Fruit fly (Drosophila melanogaster) whole organism, embryonic: ENCODE data around the gene Polr2M.

ENCODE experiments used
- Atf3 ChIP-seq: fragments of 200-800 bp; sonication (Bioruptor generic); optimal IDR thresholded peaks from 3 replicates; lab custom pipeline; 2016; ENCODE audit warnings: missing biosample characterization, missing genetic modification characterization
- Blimp-1 ChIP-seq: fragments of 200-800 bp; sonication (Bioruptor generic); optimal IDR thresholded peaks from 3 replicates; lab custom pipeline; 2018; ENCODE audit warnings: missing biosample characterization, missing genetic modification characterization, mild to moderate bottlenecking, moderate library complexity, missing genetic modification reagents
- CG1024 ChIP-seq: fragments of 200-800 bp; sonication (Bioruptor generic); IDR thresholded peaks from 2 replicates; pipeline ENCODE4 v1.3.6; 2022; ENCODE audit warnings: missing biosample characterization, missing genetic modification characterization
- CG10959 ChIP-seq: fragments of 200-800 bp; sonication (Bioruptor generic); IDR thresholded peaks from 2 replicates; pipeline ENCODE4 v1.3.6; 2022; ENCODE audit warnings: missing biosample characterization, missing genetic modification characterization
- CG12071 ChIP-seq: fragments of 200-800 bp; sonication (Bioruptor generic); optimal IDR thresholded peaks from 3 replicates; lab custom pipeline; 2018; ENCODE audit warnings: missing biosample characterization, mild to moderate bottlenecking, missing genetic modification characterization
- CG12299 ChIP-seq: fragments of 200-800 bp; sonication (Bioruptor generic); optimal IDR thresholded peaks from 2 replicates; lab custom pipeline; 2018; ENCODE audit warnings: missing biosample characterization, mild to moderate bottlenecking, missing genetic modification characterization
- CG13424 ChIP-seq: fragments of 200-800 bp; sonication (Bioruptor generic); optimal IDR thresholded peaks from 2 replicates; lab custom pipeline; 2019; ENCODE audit warnings: missing biosample characterization, mild to moderate bottlenecking, missing genetic modification characterization, moderate library complexity
- CG14441 ChIP-seq: fragments of 200-800 bp; sonication (Bioruptor generic); IDR thresholded peaks from 2 replicates; pipeline ENCODE4 v1.3.6; 2022; ENCODE audit warnings: missing biosample characterization, missing genetic modification characterization
- CG1529 ChIP-seq: fragments of 200-800 bp; sonication (Bioruptor generic); optimal IDR thresholded peaks from 3 replicates; lab custom pipeline; 2018; ENCODE audit warnings: missing biosample characterization, missing genetic modification characterization
- CG15601 ChIP-seq: fragments of 200-800 bp; sonication (Bioruptor generic); optimal IDR thresholded peaks from 3 replicates; lab custom pipeline; 2019; ENCODE audit warnings: missing biosample characterization, mild to moderate bottlenecking, missing genetic modification characterization, moderate library complexity
- CG1603 ChIP-seq: fragments of 200-800 bp; sonication (Bioruptor generic); optimal IDR thresholded peaks from 2 replicates; lab custom pipeline; 2019; ENCODE audit warnings: missing biosample characterization, mild to moderate bottlenecking, missing genetic modification characterization, moderate library complexity
- CG16863 ChIP-seq: fragments of 200-800 bp; sonication (Bioruptor generic); optimal IDR thresholded peaks from 3 replicates; lab custom pipeline; 2016; ENCODE audit warnings: missing biosample characterization, missing genetic modification characterization
- CG17359 ChIP-seq: fragments of 200-800 bp; sonication (Bioruptor generic); optimal IDR thresholded peaks from 3 replicates; lab custom pipeline; 2018; ENCODE audit warnings: missing biosample characterization, mild to moderate bottlenecking, missing genetic modification characterization, moderate library complexity
- CG17568 ChIP-seq: fragments of 200-800 bp; sonication (Bioruptor generic); optimal IDR thresholded peaks from 2 replicates; lab custom pipeline; 2018; ENCODE audit warnings: missing biosample characterization, mild to moderate bottlenecking, missing genetic modification characterization, moderate library complexity
- CG2678 ChIP-seq: fragments of 200-800 bp; sonication (Bioruptor generic); optimal IDR thresholded peaks from 3 replicates; lab custom pipeline; 2019; ENCODE audit warnings: missing biosample characterization, mild to moderate bottlenecking, missing genetic modification characterization, moderate library complexity
- CG2875 ChIP-seq: fragments of 200-800 bp; sonication (Bioruptor generic); optimal IDR thresholded peaks from 2 replicates; lab custom pipeline; 2017; ENCODE audit warnings: missing biosample characterization, mild to moderate bottlenecking, missing genetic modification characterization, missing genetic modification reagents
- CG31388 ChIP-seq: fragments of 200-800 bp; sonication (Bioruptor generic); optimal IDR thresholded peaks from 2 replicates; lab custom pipeline; 2016; ENCODE audit warnings: missing biosample characterization, missing genetic modification characterization
- CG3407 ChIP-seq: fragments of 200-800 bp; sonication (Bioruptor generic); optimal IDR thresholded peaks from 2 replicates; lab custom pipeline; 2018; ENCODE audit warnings: missing biosample characterization, mild to moderate bottlenecking, missing genetic modification characterization
- CG4360 ChIP-seq: fragments of 200-800 bp; sonication (Bioruptor generic); IDR thresholded peaks from 2 replicates; pipeline ENCODE4 v1.3.6; 2022; ENCODE audit warnings: missing biosample characterization, missing genetic modification characterization
- CG4424 ChIP-seq: fragments of 200-800 bp; sonication (Bioruptor generic); optimal IDR thresholded peaks from 3 replicates; lab custom pipeline; 2016; ENCODE audit warnings: missing biosample characterization, missing genetic modification characterization
- CG4707 ChIP-seq: fragments of 200-800 bp; sonication (Bioruptor generic); optimal IDR thresholded peaks from 2 replicates; lab custom pipeline; 2018; ENCODE audit warnings: missing biosample characterization, mild to moderate bottlenecking, missing genetic modification characterization, moderate library complexity
- CG8290 ChIP-seq, 3 experiments: fragments of 200-800 bp; sonication (Bioruptor generic); optimal IDR thresholded peaks; 2 replicates each; lab custom pipeline; 2016 to 2019; ENCODE audit warnings: missing biosample characterization in 3 of 3, missing genetic modification characterization in 3 of 3, mild to moderate bottlenecking in 2 of 3, moderate library complexity in 1 of 3
- CG8388 ChIP-seq: fragments of 200-800 bp; sonication (Bioruptor generic); optimal IDR thresholded peaks from 2 replicates; lab custom pipeline; 2019; ENCODE audit warnings: missing biosample characterization, mild to moderate bottlenecking, missing genetic modification characterization, moderate library complexity
- D ChIP-seq, 2 experiments: fragments of 200-800 bp in 1 of 2; fragments of >200 bp in 1 of 2; sonication (Bioruptor generic) in 1 of 2; optimal IDR thresholded peaks; 2 replicates in 1 of 2; 3 replicates in 1 of 2; lab custom pipeline; 2017; ENCODE audit warnings: mild to moderate bottlenecking in 1 of 2, missing biosample characterization in 1 of 2, missing genetic modification characterization in 1 of 2, missing genetic modification reagents in 1 of 2
- HLH3B ChIP-seq: fragments of 200-800 bp; sonication (Bioruptor generic); IDR thresholded peaks from 2 replicates; pipeline ENCODE4 v1.3.6; 2022; ENCODE audit warnings: missing biosample characterization, missing genetic modification characterization
- Jarid2 ChIP-seq: fragments of 200-800 bp; sonication (Bioruptor generic); optimal IDR thresholded peaks from 3 replicates; lab custom pipeline; 2017; ENCODE audit warnings: mild to moderate bottlenecking, missing biosample characterization, missing genetic modification reagents, missing genetic modification characterization
- Kr ChIP-seq: fragments of 200-800 bp; sonication (Bioruptor generic); optimal IDR thresholded peaks from 2 replicates; lab custom pipeline; 2017; ENCODE audit warnings: missing biosample characterization, mild to moderate bottlenecking, missing genetic modification characterization
- Lhr ChIP-seq: fragments of 200-800 bp; sonication (Bioruptor generic); optimal IDR thresholded peaks from 3 replicates; lab custom pipeline; 2017; ENCODE audit warnings: mild to moderate bottlenecking, missing biosample characterization, missing genetic modification reagents, missing genetic modification characterization
- Lim3 ChIP-seq: fragments of 200-800 bp; sonication (Bioruptor generic); IDR thresholded peaks from 2 replicates; pipeline ENCODE4 v1.3.6; 2022; ENCODE audit warnings: missing biosample characterization, missing genetic modification characterization
- MTF-1 ChIP-seq: fragments of 200-800 bp; sonication (Bioruptor generic); optimal IDR thresholded peaks from 2 replicates; lab custom pipeline; 2018; ENCODE audit warnings: missing biosample characterization, mild to moderate bottlenecking, missing genetic modification characterization, borderline replicate concordance
- Ptx1 ChIP-seq: fragments of 200-800 bp; sonication (Bioruptor generic); IDR thresholded peaks from 2 replicates; pipeline ENCODE4 v1.3.6; 2022; ENCODE audit warnings: missing biosample characterization, missing genetic modification characterization
- Sox100B ChIP-seq: fragments of 200-800 bp; sonication (Bioruptor generic); optimal IDR thresholded peaks from 3 replicates; lab custom pipeline; 2018; ENCODE audit warnings: missing biosample characterization, mild to moderate bottlenecking, missing genetic modification characterization
- Sox102F ChIP-seq: fragments of 200-800 bp; sonication (Bioruptor generic); optimal IDR thresholded peaks from 2 replicates; lab custom pipeline; 2018; ENCODE audit warnings: missing biosample characterization, mild to moderate bottlenecking, missing genetic modification characterization, moderate library complexity
- Sry-β ChIP-seq: fragments of 200-800 bp; sonication (Bioruptor generic); optimal IDR thresholded peaks from 2 replicates; lab custom pipeline; 2018; ENCODE audit warnings: missing biosample characterization, mild to moderate bottlenecking, missing genetic modification characterization, moderate library complexity
- ara ChIP-seq: fragments of 200-800 bp; sonication (Bioruptor generic); IDR thresholded peaks from 2 replicates; pipeline ENCODE4 v1.3.6; 2022; ENCODE audit warnings: missing biosample characterization, missing genetic modification characterization
- bowl ChIP-seq: fragments of 200-800 bp; sonication (Bioruptor generic); IDR thresholded peaks from 2 replicates; pipeline ENCODE4 v1.3.6; 2022; ENCODE audit warnings: missing biosample characterization, missing genetic modification characterization
- caup ChIP-seq: fragments of 200-800 bp; sonication (Bioruptor generic); optimal IDR thresholded peaks from 3 replicates; lab custom pipeline; 2017; ENCODE audit warnings: missing biosample characterization, mild to moderate bottlenecking, missing genetic modification characterization, moderate library complexity; ENCODE audit not compliant: severe bottlenecking
- ci ChIP-seq: fragments of 200-800 bp; sonication (Bioruptor generic); IDR thresholded peaks from 3 replicates; pipeline ENCODE4 v1.3.6; 2022; ENCODE audit warnings: missing biosample characterization, missing genetic modification characterization
- ewg ChIP-seq: fragments of 200-800 bp; sonication (Bioruptor generic); optimal IDR thresholded peaks from 3 replicates; lab custom pipeline; 2017; ENCODE audit warnings: mild to moderate bottlenecking, missing biosample characterization, missing genetic modification reagents, missing genetic modification characterization
- fd64A ChIP-seq: fragments of 200-800 bp; sonication (Bioruptor generic); optimal IDR thresholded peaks from 3 replicates; lab custom pipeline; 2018; ENCODE audit warnings: missing biosample characterization, mild to moderate bottlenecking, missing genetic modification characterization
- kni ChIP-seq: fragments of 200-800 bp; sonication (Bioruptor generic); optimal IDR thresholded peaks from 3 replicates; lab custom pipeline; 2017; ENCODE audit warnings: mild to moderate bottlenecking, missing biosample characterization, missing genetic modification reagents, missing genetic modification characterization
- nau ChIP-seq: fragments of 200-800 bp; sonication (Bioruptor generic); optimal IDR thresholded peaks from 3 replicates; lab custom pipeline; 2017; ENCODE audit warnings: missing biosample characterization, mild to moderate bottlenecking, missing genetic modification characterization, missing genetic modification reagents
- nerfin-1 ChIP-seq: fragments of 200-800 bp; sonication (Bioruptor generic); optimal IDR thresholded peaks from 3 replicates; lab custom pipeline; 2019; ENCODE audit warnings: missing biosample characterization, mild to moderate bottlenecking, missing genetic modification characterization, moderate library complexity
- oc ChIP-seq: fragments of 200-800 bp; sonication (Bioruptor generic); optimal IDR thresholded peaks from 2 replicates; lab custom pipeline; 2018; ENCODE audit warnings: missing biosample characterization, mild to moderate bottlenecking, missing genetic modification characterization, moderate library complexity
- org-1 ChIP-seq: fragments of 200-800 bp; sonication (Bioruptor generic); optimal IDR thresholded peaks from 2 replicates; lab custom pipeline; 2017; ENCODE audit warnings: missing biosample characterization, missing genetic modification characterization
- run ChIP-seq: fragments of 200-800 bp; sonication (Bioruptor generic); optimal IDR thresholded peaks from 3 replicates; lab custom pipeline; 2018; ENCODE audit warnings: missing biosample characterization, mild to moderate bottlenecking, missing genetic modification characterization
- wek ChIP-seq: fragments of 200-800 bp; sonication (Bioruptor generic); optimal IDR thresholded peaks from 3 replicates; lab custom pipeline; 2018; ENCODE audit warnings: missing biosample characterization, mild to moderate bottlenecking, missing genetic modification characterization, moderate library complexity
- zen ChIP-seq: fragments of 200-800 bp; sonication (Bioruptor generic); optimal IDR thresholded peaks from 3 replicates; lab custom pipeline; 2018; ENCODE audit warnings: missing biosample characterization, mild to moderate bottlenecking, missing genetic modification characterization, moderate library complexity

Polr2M gene

dm6 chr3R:19182848-19183247, 46.4 kb upstream of the Polr2M start (continued):
- TF ChIP-seq nerfin-1 (tag; lab: Kevin White, UChicago) (peak; percentile 17), oc (peak; percentile 56), CG16863 (peak; percentile 8), CG12071 (peak; percentile 4), wek (GFP tag; lab: Kevin White, UChicago) (peak; percentile 49), CG4707 (GFP tag; lab: Kevin White, UChicago) (peak; percentile 31), fd64A (GFP tag; lab: Kevin White, UChicago) (peak; percentile 56), zen (tag; lab: Kevin White, UChicago) (no peak), CG12299 (tag; lab: Kevin White, UChicago) (peak; percentile 20), Sry-β (GFP tag; lab: Kevin White, UChicago) (no peak), CG17568 (GFP tag; lab: Kevin White, UChicago) (peak; percentile 3), CG4424 (GFP tag; lab: Kevin White, UChicago) (no peak), CG14441 (GFP tag; lab: Robert Waterston, UW) (no peak), CG4360 (GFP tag; lab: Robert Waterston, UW) (peak; percentile 16; the same call in 1 of the 2 replicates), nau (GFP tag; lab: Kevin White, UChicago) (peak; percentile 28), D (optimal IDR thresholded peaks at IDR 0.05; lab: Kevin White, UChicago) (no peak), D (GFP tag; optimal IDR thresholded peaks at IDR 0.05; lab: Kevin White, UChicago) (peak; percentile 56), HLH3B (GFP tag; lab: Robert Waterston, UW) (peak; percentile 37; the same call in 1 of the 2 replicates), CG8290 (GFP tag; optimal IDR thresholded peaks at IDR 0.05; lab: Kevin White, UChicago) (no peak), CG8290 (tag; optimal IDR thresholded peaks at IDR 0.05; lab: Kevin White, UChicago) (peak in 1 of 2 experiments; percentile 21), org-1 (GFP tag; lab: Kevin White, UChicago) (peak; percentile 25), CG2678 (tag; lab: Kevin White, UChicago) (peak; percentile 55), bowl (GFP tag; lab: Robert Waterston, UW) (peak; percentile 44; the same call in 1 of the 2 replicates), kni (peak; percentile 86), CG1024 (peak; percentile 44; the same call in 1 of the 2 replicates), CG1529 (GFP tag; lab: Kevin White, UChicago) (peak; percentile 48), CG1603 (tag; lab: Kevin White, UChicago) (peak; percentile 51), CG13424 (tag; lab: Kevin White, UChicago) (peak; percentile 4), Lim3 (peak; percentile 31; the same call in 1 of the 2 replicates), CG17359 (peak; percentile 74), CG3407 (GFP tag; lab: Kevin White, UChicago) (peak; percentile 74), CG10959 (GFP tag; lab: Robert Waterston, UW) (no peak), Ptx1 (GFP tag; lab: Robert Waterston, UW) (0 out of 2 replicates have a peak, but pooled peaks have one; percentile 13), run (tag; lab: Kevin White, UChicago) (no peak), CG31388 (GFP tag; lab: Kevin White, UChicago) (no peak), Sox102F (GFP tag; lab: Kevin White, UChicago) (peak; percentile 41), Lhr (GFP tag; lab: Kevin White, UChicago) (peak; percentile 36), Atf3 (GFP tag; lab: Kevin White, UChicago) (no peak), CG2875 (peak; percentile 76), CG8388 (GFP tag; lab: Kevin White, UChicago) (peak; percentile 19), MTF-1 (GFP tag; lab: Kevin White, UChicago) (peak; percentile 19), ewg (GFP tag; lab: Kevin White, UChicago) (peak; percentile 42), Jarid2 (GFP tag; lab: Kevin White, UChicago) (peak; percentile 24), Blimp-1 (GFP tag; lab: Kevin White, UChicago) (peak; percentile 92), ara (GFP tag; lab: Robert Waterston, UW) (peak; percentile 45), Sox100B (GFP tag; lab: Kevin White, UChicago) (peak; percentile 35), ci (GFP tag; lab: Robert Waterston, UW) (peak; percentile 81), Kr (no peak), caup (GFP tag; lab: Kevin White, UChicago) (no peak), CG15601 (peak; percentile 10)
